Worm (Caenorhabditis elegans) whole organism, L4/young adult: Measurements from ENCODE around the gene slfl-4.

Source experiments
- dao-5 ChIP-seq: sonication (generic microtip); optimal IDR thresholded peaks from 2 replicates; lab custom pipeline; 2016; ENCODE audit warnings: missing genotype, missing genetic modification characterization, moderate library complexity, missing compliant biosample characterization
- him-1 ChIP-seq: sonication (generic microtip); optimal IDR thresholded peaks from 2 replicates; lab custom pipeline; 2016; ENCODE audit warnings: missing genotype, missing genetic modification reagents, missing genetic modification characterization, missing compliant biosample characterization

DNA sequence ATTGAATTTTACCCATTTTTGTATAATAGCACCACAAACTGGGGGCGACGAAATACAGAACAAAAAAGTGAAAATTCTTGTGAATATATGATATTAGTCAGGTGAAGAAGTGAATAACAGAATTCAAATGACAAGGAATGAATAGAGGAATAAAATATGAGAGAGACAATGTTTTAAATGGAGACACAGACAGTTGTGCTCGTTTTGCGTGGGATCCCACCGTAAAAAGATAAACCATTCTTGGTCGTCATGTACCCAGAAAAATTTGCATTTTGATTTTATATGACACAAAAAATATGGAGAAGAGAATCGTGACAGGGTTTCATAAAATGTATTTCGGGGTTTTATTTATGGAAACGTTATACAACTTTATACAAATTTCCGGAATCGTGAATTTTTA, 3.4 kb downstream of the slfl-4 start, which contains the start of gene F36H12.17:
- TF ChIP-seq him-1 (tag; lab: Kevin White, UChicago): no peak
- TF ChIP-seq dao-5 (tag; lab: Kevin White, UChicago): no peak
